Worm (Caenorhabditis elegans): ENCODE data around the gene tsp-4.

Gene tsp-4

ce11 chrIV:12520150-12520549 lies at the start of gene tsp-4:
Gene tsp-4, minus strand, starts transcription at chrIV:12520250.
- TF ChIP-seq unc-62 (GFP tag; optimal IDR thresholded peaks at IDR 0.05): no peak

ce11 chrIV:12567176-12567892 lies 47.3 kb upstream of the tsp-4 start, which contains the start of the genes hsb-1 and let-99:
Gene hsb-1, minus strand, starts transcription at chrIV:12567226.
Gene let-99, plus strand, starts transcription at chrIV:12567842.
- TF ChIP-seq unc-62 (GFP tag; optimal IDR thresholded peaks at IDR 0.05): no peak

- no peak for TF ChIP-seq unc-62 (GFP tag; optimal IDR thresholded peaks at IDR 0.05)
These were observed 46.0 kb upstream of the tsp-4 start, which contains the start of gene eak-7 for ce11 chrIV:12565933-12566540. Gene eak-7, minus strand, starts transcription at chrIV:12565983.

- no peak for TF ChIP-seq unc-62 (GFP tag; optimal IDR thresholded peaks at IDR 0.05)
These were observed 40.5 kb upstream of the tsp-4 start, which contains the start of gene snb-7 for ce11 chrIV:12560568-12560967. Gene snb-7, plus strand, starts transcription at chrIV:12560868.

- no peak for TF ChIP-seq unc-62 (GFP tag; optimal IDR thresholded peaks at IDR 0.05)
These were observed 38.9 kb upstream of the tsp-4 start, which contains the start of the genes ZK795.2 and ZK795.3 for ce11 chrIV:12558925-12559450. Gene ZK795.2, minus strand, starts transcription at chrIV:12558975. Gene ZK795.3, plus strand, starts transcription at chrIV:12559365.

- no peak for TF ChIP-seq unc-62 (GFP tag; optimal IDR thresholded peaks at IDR 0.05)
These were observed 31.9 kb upstream of the tsp-4 start for ce11 chrIV:12551944-12552343.

ce11 chrIV:12549014-12549413 lies 29.0 kb upstream of the tsp-4 start:
- TF ChIP-seq unc-62 (GFP tag; optimal IDR thresholded peaks at IDR 0.05): no peak

ce11 chrIV:12547824-12548223 lies 27.8 kb upstream of the tsp-4 start, which contains the start of gene ipmk-1:
Gene ipmk-1, plus strand, starts transcription at chrIV:12548124.
- no peak for TF ChIP-seq unc-62 (GFP tag; optimal IDR thresholded peaks at IDR 0.05)

ce11 chrIV:12545902-12546301 lies 25.9 kb upstream of the tsp-4 start:
- TF ChIP-seq unc-62 (GFP tag; optimal IDR thresholded peaks at IDR 0.05): no peak

- no peak for TF ChIP-seq unc-62 (GFP tag; optimal IDR thresholded peaks at IDR 0.05)
These were observed 25.3 kb upstream of the tsp-4 start for ce11 chrIV:12545393-12545792.

ce11 chrIV:12544624-12545023 lies 24.6 kb upstream of the tsp-4 start:
- TF ChIP-seq unc-62 (GFP tag; optimal IDR thresholded peaks at IDR 0.05): no peak

- no peak for TF ChIP-seq unc-62 (GFP tag; optimal IDR thresholded peaks at IDR 0.05)
These were observed 22.0 kb upstream of the tsp-4 start, which contains the start of gene ham-1 for ce11 chrIV:12542011-12542410. Gene ham-1, plus strand, starts transcription at chrIV:12542183.

- TF ChIP-seq unc-62 (GFP tag; optimal IDR thresholded peaks at IDR 0.05): no peak
These were observed 20.2 kb upstream of the tsp-4 start for ce11 chrIV:12540242-12540641.

- no peak for TF ChIP-seq unc-62 (GFP tag; optimal IDR thresholded peaks at IDR 0.05)
These were observed 17.6 kb upstream of the tsp-4 start for ce11 chrIV:12537694-12538093.

- no peak for TF ChIP-seq unc-62 (GFP tag; optimal IDR thresholded peaks at IDR 0.05)
These were observed 16.3 kb upstream of the tsp-4 start for ce11 chrIV:12536358-12536757.

ce11 chrIV:12531464-12531863 lies 11.4 kb upstream of the tsp-4 start:
- TF ChIP-seq unc-62 (GFP tag; optimal IDR thresholded peaks at IDR 0.05): no peak

ce11 chrIV:12531047-12531446 lies 11.0 kb upstream of the tsp-4 start, which contains the start of gene F53B2.5:
Gene F53B2.5, minus strand, starts transcription at chrIV:12531147.
- no peak for TF ChIP-seq unc-62 (GFP tag; optimal IDR thresholded peaks at IDR 0.05)
